Worm (Caenorhabditis elegans): ENCODE measurements around the gene F39F10.5.
"Not testable (repeated sequence)": the region's sequence is repeated elsewhere in the genome, so short reads cannot be mapped to it uniquely, and the experiment has no call there.

Gene F39F10.5

DNA sequence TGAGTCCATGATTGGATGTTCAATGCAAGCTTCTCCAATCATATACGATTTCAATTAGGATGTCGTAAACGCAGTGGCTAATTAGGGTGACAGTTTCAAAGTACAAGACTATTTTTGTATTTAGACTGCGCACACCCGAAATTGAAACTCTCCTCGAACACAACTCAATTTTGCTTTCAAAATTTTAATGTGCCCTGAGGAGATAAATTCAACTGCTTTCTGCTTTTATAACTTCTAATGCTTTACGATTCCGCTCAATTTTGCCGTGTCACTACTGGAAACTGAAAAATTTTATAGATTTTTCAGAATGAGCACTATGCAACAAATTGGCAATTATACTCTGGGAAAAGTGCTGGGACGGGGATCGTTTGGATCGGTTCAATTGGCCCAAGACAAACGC lies 19.0 kb downstream of the F39F10.5 start, which contains the start of gene F39F10.2:
F39F10.2 (plus strand) TSS at position 301 of the 400 bp plus-strand sequence.
- TF ChIP-seq sox-4 (tag; optimal IDR thresholded peaks at IDR 0.05) (no peak), pha-4 (tag; optimal IDR thresholded peaks at IDR 0.05) (no peak), hlh-8 (tag; optimal IDR thresholded peaks at IDR 0.05) (no peak), ets-4 (tag; optimal IDR thresholded peaks at IDR 0.05) (no peak), dmd-4 (tag; optimal IDR thresholded peaks at IDR 0.05; ENCODE audit: borderline replicate concordance) (no peak), pqm-1 (tag; optimal IDR thresholded peaks at IDR 0.05) (no peak), hlh-13 (GFP tag; optimal IDR thresholded peaks at IDR 0.05) (no peak), K02D7.2 (tag; optimal IDR thresholded peaks at IDR 0.05) (no peak), ceh-2 (tag; optimal IDR thresholded peaks at IDR 0.05) (no peak), F13H6.1 (tag; optimal IDR thresholded peaks at IDR 0.05) (no peak)

DNA sequence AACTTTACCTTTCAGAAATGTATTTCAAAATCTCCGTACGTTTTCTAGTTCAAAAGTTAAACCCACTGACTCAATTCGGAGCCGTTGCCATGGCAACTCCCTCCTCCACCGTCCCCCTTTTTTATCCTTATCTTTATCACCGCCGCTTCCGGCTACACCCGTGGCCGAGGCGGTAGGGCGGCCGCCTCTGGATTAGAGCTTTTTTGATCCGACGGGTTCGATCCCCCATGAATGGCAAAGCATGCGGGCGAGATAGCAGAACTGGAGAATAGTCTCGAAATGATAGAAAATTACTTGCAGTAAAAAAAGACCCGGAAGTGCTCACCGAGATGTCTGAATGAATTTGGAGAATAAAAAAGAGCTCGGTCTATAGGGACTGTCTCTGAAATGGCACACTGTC lies 19.8 kb downstream of the F39F10.5 start:
- TF ChIP-seq ztf-16 (tag; optimal IDR thresholded peaks at IDR 0.05): no peak
- TF ChIP-seq rnt-1 (tag; optimal IDR thresholded peaks at IDR 0.05): no peak
- no peak for TF ChIP-seq hlh-30 (tag; optimal IDR thresholded peaks at IDR 0.05; ENCODE audit: insufficient read depth)
- no peak for TF ChIP-seq unc-3 (GFP tag; conservative IDR thresholded peaks at IDR 0.05)
- TF ChIP-seq unc-3 (tag; optimal IDR thresholded peaks at IDR 0.05): no peak
- TF ChIP-seq madf-2 (tag; optimal IDR thresholded peaks at IDR 0.05): no peak
- TF ChIP-seq ceh-30 (tag; optimal IDR thresholded peaks at IDR 0.05): no peak
- no peak for TF ChIP-seq ceh-48 (tag; optimal IDR thresholded peaks at IDR 0.05)
- TF ChIP-seq elt-4 (tag; optimal IDR thresholded peaks at IDR 0.05): no peak
- no peak for TF ChIP-seq unc-86 (tag; optimal IDR thresholded peaks at IDR 0.05)
- no peak for TF ChIP-seq che-1 (tag; optimal IDR thresholded peaks at IDR 0.05)
- no peak for TF ChIP-seq ceh-9 (tag; optimal IDR thresholded peaks at IDR 0.05)
- no peak for TF ChIP-seq hlh-13 (GFP tag; optimal IDR thresholded peaks at IDR 0.05)
- TF ChIP-seq ceh-31 (tag; optimal IDR thresholded peaks at IDR 0.05): no peak

DNA sequence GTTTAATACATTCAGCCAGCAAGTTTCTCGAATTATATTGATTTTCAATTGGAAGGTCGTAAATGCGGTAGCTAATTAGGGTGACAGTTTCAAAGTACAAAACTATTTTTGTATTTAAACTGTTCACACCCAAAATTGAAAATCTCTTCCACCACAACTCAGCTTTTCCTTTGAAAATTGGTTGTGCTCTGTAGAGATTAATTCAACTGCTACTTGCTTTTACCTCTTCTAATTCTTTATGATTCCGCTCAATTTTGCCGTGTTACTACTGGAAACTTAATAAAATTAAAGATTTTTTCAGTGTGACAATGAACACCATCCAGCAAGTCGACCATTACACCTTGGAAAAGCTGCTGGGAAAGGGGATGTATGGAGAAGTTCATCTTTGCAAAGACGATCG lies 21.9 kb downstream of the F39F10.5 start, which contains the start of gene F39F10.3:
F39F10.3 (plus strand) TSS at position 301 of the 400 bp plus-strand sequence.
- no peak for TF ChIP-seq ceh-2 (tag; optimal IDR thresholded peaks at IDR 0.05)
- TF ChIP-seq hlh-6 (tag; optimal IDR thresholded peaks at IDR 0.05): no peak
- no peak for TF ChIP-seq ceh-22 (tag; optimal IDR thresholded peaks at IDR 0.05)
- no peak for TF ChIP-seq gmeb-2 (tag; optimal IDR thresholded peaks at IDR 0.05)
- TF ChIP-seq dmd-4 (tag; optimal IDR thresholded peaks at IDR 0.05; ENCODE audit: borderline replicate concordance): no peak
- no peak for TF ChIP-seq T23F11.4 (GFP tag; optimal IDR thresholded peaks at IDR 0.05)
- no peak for TF ChIP-seq ahr-1 (tag; optimal IDR thresholded peaks at IDR 0.05)

DNA sequence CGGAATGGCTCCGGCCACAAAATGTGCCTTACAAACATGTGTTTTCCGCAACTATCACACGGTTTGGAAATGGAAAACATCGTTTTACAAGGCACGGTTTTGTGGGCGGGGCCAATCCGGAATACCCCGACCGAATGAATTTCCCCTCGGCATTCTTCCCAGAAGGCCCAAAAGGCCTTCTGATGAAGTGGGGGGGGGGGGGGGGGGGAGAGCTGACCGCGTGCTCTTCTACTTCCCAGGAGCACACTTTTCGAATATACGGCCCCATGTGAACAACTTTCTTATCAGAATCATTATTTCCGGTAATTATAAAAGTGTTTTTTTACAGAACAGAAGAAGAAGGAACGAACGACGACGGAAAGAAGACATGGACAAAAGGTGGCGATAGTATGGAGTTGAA lies 29.5 kb downstream of the F39F10.5 start:
- TF ChIP-seq madf-2 (tag; optimal IDR thresholded peaks at IDR 0.05) (no peak), ceh-34 (tag; optimal IDR thresholded peaks at IDR 0.05) (no peak), pax-1 (tag; optimal IDR thresholded peaks at IDR 0.05) (no peak), ceh-9 (tag; optimal IDR thresholded peaks at IDR 0.05) (no peak), rnt-1 (tag; optimal IDR thresholded peaks at IDR 0.05) (no peak), che-1 (tag; optimal IDR thresholded peaks at IDR 0.05) (no peak), pha-2 (tag; optimal IDR thresholded peaks at IDR 0.05) (no peak), ama-1 (optimal IDR thresholded peaks at IDR 0.05) (no peak), sox-2 (GFP tag; IDR thresholded peaks at IDR 0.05) (no peak), elt-2 (tag; optimal IDR thresholded peaks at IDR 0.05) (no peak), hlh-13 (GFP tag; optimal IDR thresholded peaks at IDR 0.05) (no peak), K02D7.2 (tag; optimal IDR thresholded peaks at IDR 0.05) (no peak)

DNA sequence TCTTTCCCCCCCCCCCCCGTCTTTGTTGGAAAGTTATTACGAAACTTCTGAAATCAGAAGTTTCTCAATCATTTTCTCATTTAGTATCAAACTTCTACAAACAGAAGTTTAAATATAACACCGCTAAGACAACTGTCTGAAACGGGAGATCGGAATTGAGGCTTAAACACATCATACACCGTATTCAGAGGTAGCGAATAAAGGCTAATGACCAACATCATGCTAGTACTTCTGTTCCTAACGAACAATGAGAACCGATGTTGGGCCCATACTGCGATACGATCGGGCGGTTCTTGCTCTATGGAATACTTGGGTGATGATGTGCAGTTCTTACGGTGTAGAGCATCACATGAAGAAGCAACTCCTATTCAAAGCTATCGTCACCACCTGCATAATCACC lies 30.1 kb downstream of the F39F10.5 start, which contains the start of gene Y13C8A.1:
Y13C8A.1 (plus strand) TSS at position 301 of the 400 bp plus-strand sequence.
- TF ChIP-seq F13H6.1, pha-4, fax-1 (tag; optimal IDR thresholded peaks at IDR 0.05): not testable (repeated sequence)

Measured in whole organism, late embryonic.